Worm (Caenorhabditis elegans) whole organism, L3 larva: ENCODE data around the gene pde-3.

Experiments used
- R02D3.7 ChIP-seq: fragments of 150-350 bp; optimal IDR thresholded peaks from 2 replicates; lab custom pipeline; 2014; ENCODE audit warnings: missing biosample characterization, missing genetic modification characterization
- aly-2 ChIP-seq: fragments of 150-350 bp; optimal IDR thresholded peaks from 2 replicates; lab custom pipeline; 2014; ENCODE audit warnings: missing biosample characterization, missing genetic modification characterization
- ama-1 ChIP-seq: fragments of 150-350 bp; optimal IDR thresholded peaks from 2 replicates; lab custom pipeline; 2018
- ceh-16 ChIP-seq: sonication (generic microtip); optimal IDR thresholded peaks from 2 replicates; lab custom pipeline; 2017; ENCODE audit warnings: missing biosample characterization, missing genetic modification characterization
- ceh-82 ChIP-seq: fragments of 150-350 bp; optimal IDR thresholded peaks from 2 replicates; lab custom pipeline; 2014; ENCODE audit warnings: missing biosample characterization, missing genetic modification characterization
- lsy-12 ChIP-seq: sonication (generic microtip); optimal IDR thresholded peaks from 2 replicates; lab custom pipeline; 2016; ENCODE audit warnings: mild to moderate bottlenecking, missing genetic modification characterization, missing compliant biosample characterization
- mdl-1 ChIP-seq: fragments of 150-350 bp; optimal IDR thresholded peaks from 2 replicates; lab custom pipeline; 2014; ENCODE audit warnings: missing biosample characterization, missing genetic modification characterization
- nfya-1 ChIP-seq: sonication (generic microtip); optimal IDR thresholded peaks from 2 replicates; lab custom pipeline; 2017; ENCODE audit warnings: missing genetic modification characterization, mild to moderate bottlenecking, missing compliant biosample characterization, antibody characterized with exemption, moderate library complexity; ENCODE audit not compliant: insufficient read depth
- ztf-4 ChIP-seq: fragments of 150-350 bp; optimal IDR thresholded peaks from 2 replicates; lab custom pipeline; 2014; ENCODE audit warnings: missing biosample characterization, missing genetic modification characterization

DNA sequence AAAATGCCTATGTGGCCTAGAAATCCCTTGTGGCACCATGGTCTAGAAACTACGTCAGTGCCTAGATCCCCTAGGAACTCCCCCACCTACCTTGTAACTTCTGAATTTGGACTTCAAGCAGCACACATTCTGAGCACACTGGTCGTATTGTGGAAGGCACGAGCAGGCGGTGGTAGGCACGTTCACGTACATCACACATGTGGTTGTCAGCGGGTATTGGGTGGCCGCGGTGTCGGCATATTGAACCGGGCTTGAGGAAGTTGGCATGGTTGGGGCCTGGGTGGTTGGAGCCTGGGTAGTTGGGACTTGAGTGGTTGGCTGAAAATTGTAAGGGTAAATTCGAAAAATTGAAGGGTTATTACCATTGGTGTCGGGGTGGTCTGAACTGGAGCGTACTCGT lies 11.8 kb upstream of the pde-3 start:
- TF ChIP-seq aly-2 (tag; lab: Kevin White, UChicago): no peak
- no peak for TF ChIP-seq ztf-4 (tag; lab: Kevin White, UChicago)
- no peak for TF ChIP-seq ceh-82 (tag; lab: Kevin White, UChicago)
- TF ChIP-seq ceh-16 (tag; lab: Kevin White, UChicago): no peak
- TF ChIP-seq R02D3.7 (tag; lab: Kevin White, UChicago): no peak
- no peak for TF ChIP-seq mdl-1 (tag; lab: Kevin White, UChicago)
- no peak for TF ChIP-seq ama-1 (lab: Kevin White, UChicago)
- TF ChIP-seq lsy-12 (tag; lab: Kevin White, UChicago): no peak
- TF ChIP-seq nfya-1: no peak
